Worm (Caenorhabditis elegans): ENCODE data around the gene F09E5.11.

The F09E5.11 gene

DNA sequence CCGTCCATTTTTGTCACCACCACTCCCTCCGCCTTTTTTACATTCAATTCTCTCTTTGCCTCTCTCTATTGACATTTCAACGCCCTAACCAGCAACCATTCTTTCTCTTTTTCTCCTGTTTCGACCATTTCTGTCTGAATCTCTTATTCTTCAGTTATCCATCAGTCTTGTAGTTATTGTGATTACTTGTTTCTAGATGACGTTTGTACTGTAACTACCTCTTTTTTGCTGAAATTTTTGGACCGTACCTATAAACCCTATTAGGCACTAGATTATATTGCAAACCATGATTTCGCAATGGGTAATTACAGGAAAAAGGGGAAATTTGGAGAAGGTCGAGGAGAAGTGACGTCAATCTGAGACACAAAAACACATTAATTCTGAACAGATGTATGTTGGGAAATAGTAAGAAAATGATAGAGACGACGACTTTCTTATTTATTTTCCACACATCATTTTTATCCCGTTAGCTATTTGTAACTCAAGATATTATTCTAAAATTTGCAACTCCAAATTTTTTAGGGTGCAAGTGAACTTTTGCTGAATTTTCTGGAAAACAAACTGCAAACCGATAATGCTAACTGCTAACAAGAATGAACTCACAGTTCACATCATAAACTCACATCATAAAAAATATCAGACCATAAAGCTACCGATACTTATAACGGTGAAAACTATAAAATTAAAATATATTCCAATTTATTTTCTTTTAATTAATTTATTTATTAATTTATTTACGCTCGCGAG, 37.6 kb downstream of the F09E5.11 start:
- TF ChIP-seq pha-4 (tag; optimal IDR thresholded peaks at IDR 0.05) (peak; percentile 6), nhr-237 (tag; optimal IDR thresholded peaks at IDR 0.05) (no peak), ceh-39 (tag; optimal IDR thresholded peaks at IDR 0.05) (no peak)

ce11 chrII:5311746-5312145, 46.2 kb downstream of the F09E5.11 start, which contains the start of gene gcy-12:
TSS of gene gcy-12 (plus strand) at chrII:5312046.
- TF ChIP-seq mab-5 (tag; optimal IDR thresholded peaks at IDR 0.05) (no peak), unc-120 (tag; optimal IDR thresholded peaks at IDR 0.05; ENCODE audit: poor library complexity, severe bottlenecking) (no peak), unc-62 (GFP tag; optimal IDR thresholded peaks at IDR 0.05) (no peak), sptf-1 (tag; optimal IDR thresholded peaks at IDR 0.05) (no peak), lsy-2 (tag; optimal IDR thresholded peaks at IDR 0.05) (no peak), nhr-28 (tag; optimal IDR thresholded peaks at IDR 0.05) (no peak), mep-1 (tag; optimal IDR thresholded peaks at IDR 0.05) (no peak), snpc-4 (tag; optimal IDR thresholded peaks at IDR 0.05) (no peak)

ce11 chrII:5310795-5311194, 47.2 kb downstream of the F09E5.11 start:
- TF ChIP-seq zip-8 (tag; optimal IDR thresholded peaks at IDR 0.05) (no peak), cnd-1 (tag; optimal IDR thresholded peaks at IDR 0.05) (no peak), drap-1 (GFP tag; optimal IDR thresholded peaks at IDR 0.05) (no peak), lsy-2 (tag; optimal IDR thresholded peaks at IDR 0.05) (no peak), M03D4.4 (tag; optimal IDR thresholded peaks at IDR 0.05) (no peak), flh-1 (GFP tag; optimal IDR thresholded peaks at IDR 0.05) (no peak), bed-3 (GFP tag; optimal IDR thresholded peaks at IDR 0.05) (no peak), elt-3 (tag; optimal IDR thresholded peaks at IDR 0.05) (no peak), nhr-28 (tag; optimal IDR thresholded peaks at IDR 0.05) (no peak), hlh-1 (tag; optimal IDR thresholded peaks at IDR 0.05) (no peak), ztf-11 (tag; optimal IDR thresholded peaks at IDR 0.05) (no peak), ces-1 (GFP tag; optimal IDR thresholded peaks at IDR 0.05) (no peak), unc-62 (GFP tag; optimal IDR thresholded peaks at IDR 0.05) (no peak), mls-2 (tag; optimal IDR thresholded peaks at IDR 0.05) (no peak), ham-2 (GFP tag; optimal IDR thresholded peaks at IDR 0.05) (no peak), nhr-237 (tag; optimal IDR thresholded peaks at IDR 0.05) (no peak), nhr-76 (tag; optimal IDR thresholded peaks at IDR 0.05) (no peak), tbx-8 (GFP tag; optimal IDR thresholded peaks at IDR 0.05) (no peak), unc-39 (tag; optimal IDR thresholded peaks at IDR 0.05) (no peak)

DNA sequence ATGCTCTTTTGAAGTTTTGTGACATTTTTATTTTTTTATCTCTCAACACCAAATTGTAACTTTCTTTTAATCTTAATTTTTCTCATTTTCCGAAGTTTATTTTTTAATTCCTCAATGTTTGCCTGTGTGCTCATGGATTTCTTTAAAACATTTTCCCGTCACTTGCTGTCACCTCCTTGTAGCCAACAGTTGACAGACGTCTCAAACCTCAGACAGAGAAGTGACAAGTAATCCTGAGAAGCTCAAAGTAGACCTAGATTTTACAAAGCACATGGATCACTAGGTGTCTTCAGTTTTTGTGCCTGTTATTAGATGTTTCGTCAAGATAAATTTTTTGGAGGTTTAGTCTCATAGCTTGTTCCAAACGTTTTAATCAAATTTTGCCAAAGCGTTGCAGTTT, 48.3 kb downstream of the F09E5.11 start:
- no peak for TF ChIP-seq ceh-39 (tag; optimal IDR thresholded peaks at IDR 0.05)
- no peak for TF ChIP-seq bed-3 (GFP tag; optimal IDR thresholded peaks at IDR 0.05)
- no peak for TF ChIP-seq pha-4 (tag; optimal IDR thresholded peaks at IDR 0.05)
- TF ChIP-seq sem-2 (GFP tag; optimal IDR thresholded peaks at IDR 0.05) = no peak
- TF ChIP-seq flh-1 (GFP tag; optimal IDR thresholded peaks at IDR 0.05) = no peak
- no peak for TF ChIP-seq unc-39 (tag; optimal IDR thresholded peaks at IDR 0.05)

- TF ChIP-seq nhr-237 (tag; optimal IDR thresholded peaks at IDR 0.05) (no peak), hlh-1 (tag; optimal IDR thresholded peaks at IDR 0.05) (peak; percentile 72)
Observed at ce11 chrII:5308961-5309360, 49.0 kb downstream of the F09E5.11 start.

Data from whole organism, mixed stage, embryonic.